Worm (Caenorhabditis elegans) whole organism, late embryonic: Measurements from ENCODE around the gene grd-6.

Experiments
- C08G9.2 ChIP-seq: sonication (generic microtip); optimal IDR thresholded peaks from 2 replicates; lab custom pipeline; 2016; ENCODE audit warnings: mild to moderate bottlenecking, missing genetic modification characterization, moderate library complexity, missing compliant biosample characterization
- C38D4.7 ChIP-seq: fragments of 200-800 bp; sonication (Bioruptor generic); optimal IDR thresholded peaks from 2 replicates; lab custom pipeline; 2018; ENCODE audit warnings: mild to moderate bottlenecking, missing genetic modification characterization, moderate library complexity, missing compliant biosample characterization
- K02D7.2 ChIP-seq: sonication (generic microtip); optimal IDR thresholded peaks from 2 replicates; lab custom pipeline; 2017; ENCODE audit warnings: mild to moderate bottlenecking, missing genetic modification characterization, missing compliant biosample characterization
- K09A11.1 ChIP-seq: sonication (generic microtip); optimal IDR thresholded peaks from 2 replicates; lab custom pipeline; 2017; ENCODE audit warnings: antibody characterized with exemption, mild to moderate bottlenecking, missing genetic modification characterization, missing compliant biosample characterization; ENCODE audit not compliant: insufficient read depth
- T23F11.4 ChIP-seq: fragments of 200-800 bp; sonication (Bioruptor generic); optimal IDR thresholded peaks from 2 replicates; lab custom pipeline; 2018; ENCODE audit warnings: mild to moderate bottlenecking, missing genetic modification characterization, missing compliant biosample characterization
- ceh-14 ChIP-seq: sonication (generic microtip); optimal IDR thresholded peaks from 2 replicates; lab custom pipeline; 2016; ENCODE audit warnings: missing genotype, missing genetic modification characterization, missing compliant biosample characterization
- ceh-18 ChIP-seq: sonication (generic microtip); optimal IDR thresholded peaks from 2 replicates; lab custom pipeline; 2016; ENCODE audit warnings: missing genetic modification characterization, missing compliant biosample characterization
- ceh-19 ChIP-seq: fragments of 200-800 bp; sonication (Bioruptor generic); optimal IDR thresholded peaks from 2 replicates; lab custom pipeline; 2018; ENCODE audit warnings: mild to moderate bottlenecking, missing genetic modification characterization, missing compliant biosample characterization
- ceh-2 ChIP-seq: sonication (generic microtip); optimal IDR thresholded peaks from 2 replicates; lab custom pipeline; 2016; ENCODE audit warnings: missing genotype, missing genetic modification characterization, missing compliant biosample characterization
- ceh-30 ChIP-seq: fragments of 150-350 bp; optimal IDR thresholded peaks from 2 replicates; lab custom pipeline; 2014; ENCODE audit warnings: missing biosample characterization, missing genetic modification characterization
- ceh-31 ChIP-seq: sonication (generic microtip); optimal IDR thresholded peaks from 2 replicates; lab custom pipeline; 2016; ENCODE audit warnings: missing genetic modification characterization, missing compliant biosample characterization
- ceh-48 ChIP-seq: sonication (generic microtip); optimal IDR thresholded peaks from 2 replicates; lab custom pipeline; 2016; ENCODE audit warnings: missing genetic modification characterization, inconsistent platforms, missing compliant biosample characterization
- dve-1 ChIP-seq: sonication (generic microtip); optimal IDR thresholded peaks from 2 replicates; lab custom pipeline; 2017; ENCODE audit warnings: antibody characterized with exemption, mild to moderate bottlenecking, missing genetic modification characterization, missing compliant biosample characterization
- elt-4 ChIP-seq: sonication (generic microtip); optimal IDR thresholded peaks from 2 replicates; lab custom pipeline; 2016; ENCODE audit warnings: missing genetic modification characterization, missing compliant biosample characterization
- fkh-6 ChIP-seq: sonication (generic microtip); optimal IDR thresholded peaks from 2 replicates; lab custom pipeline; 2016; ENCODE audit warnings: missing genetic modification characterization, missing compliant biosample characterization
- gmeb-2 ChIP-seq: sonication (generic microtip); optimal IDR thresholded peaks from 2 replicates; lab custom pipeline; 2016; ENCODE audit warnings: missing genetic modification characterization, inconsistent platforms, missing compliant biosample characterization
- lin-11 ChIP-seq: fragments of 200-800 bp; sonication (Bioruptor generic); optimal IDR thresholded peaks from 2 replicates; lab custom pipeline; 2018; ENCODE audit warnings: mild to moderate bottlenecking, missing genetic modification characterization, missing compliant biosample characterization
- mec-3 ChIP-seq: sonication (generic microtip); optimal IDR thresholded peaks from 2 replicates; lab custom pipeline; 2016; ENCODE audit warnings: borderline replicate concordance, missing genetic modification characterization, missing compliant biosample characterization
- npax-4 ChIP-seq: sonication (generic microtip); optimal IDR thresholded peaks from 2 replicates; lab custom pipeline; 2016; ENCODE audit warnings: missing genetic modification characterization, missing compliant biosample characterization
- pax-1 ChIP-seq: fragments of 150-350 bp; optimal IDR thresholded peaks from 2 replicates; lab custom pipeline; 2014; ENCODE audit warnings: missing biosample characterization, missing genetic modification characterization
- pha-4 ChIP-seq: fragments of 150-350 bp; optimal IDR thresholded peaks from 2 replicates; lab custom pipeline; 2018; ENCODE audit warnings: missing biosample characterization, missing genetic modification reagents, missing genetic modification characterization
- sdc-2 ChIP-seq: sonication (generic microtip); optimal IDR thresholded peaks from 2 replicates; lab custom pipeline; 2016; ENCODE audit warnings: missing genotype, missing genetic modification characterization, missing compliant biosample characterization
- sox-2 ChIP-seq: fragments of 200-800 bp; sonication (Bioruptor generic); IDR thresholded peaks from 2 replicates; pipeline ENCODE4 v1.3.6; 2022; ENCODE audit warnings: missing genetic modification reagents, missing genetic modification characterization, missing compliant biosample characterization
- syd-9 ChIP-seq: sonication (generic microtip); optimal IDR thresholded peaks from 2 replicates; lab custom pipeline; 2016; ENCODE audit warnings: mild to moderate bottlenecking, missing genetic modification characterization, moderate library complexity, missing compliant biosample characterization
- tbx-2 ChIP-seq: sonication (generic microtip); optimal IDR thresholded peaks from 2 replicates; lab custom pipeline; 2016; ENCODE audit warnings: missing genetic modification characterization, missing compliant biosample characterization
- tbx-7 ChIP-seq: sonication (generic microtip); optimal IDR thresholded peaks from 2 replicates; lab custom pipeline; 2016; ENCODE audit warnings: missing genotype, missing genetic modification characterization, missing compliant biosample characterization
- unc-3 ChIP-seq, 2 experiments: fragments of 200-800 bp in 1 of 2; sonication (Bioruptor generic) in 1 of 2; sonication (generic microtip) in 1 of 2; conservative IDR thresholded peaks in 1 of 2; optimal IDR thresholded peaks in 1 of 2; 2 replicates each; pipeline versions ENCODE4 v1.3.6 to Lab custom; 2016 to 2022; ENCODE audit warnings: missing compliant biosample characterization in 2 of 2, missing genetic modification characterization in 2 of 2, missing genetic modification reagents in 1 of 2
- unc-42 ChIP-seq: sonication (generic microtip); optimal IDR thresholded peaks from 2 replicates; lab custom pipeline; 2016; ENCODE audit warnings: missing genotype, missing genetic modification characterization, missing compliant biosample characterization
- zip-5 ChIP-seq: sonication (generic microtip); optimal IDR thresholded peaks from 2 replicates; lab custom pipeline; 2016; ENCODE audit warnings: missing genetic modification characterization, missing compliant biosample characterization

The grd-6 gene

ce11 chrV:9175218-9175837, 46.3 kb upstream of the grd-6 start, which contains the start of gene spas-1 (continued):
- TF ChIP-seq ceh-19 (GFP tag; lab: Kevin White, UChicago) (peak; percentile 53), zip-5 (tag; lab: Kevin White, UChicago) (peak; percentile 7), unc-3 (GFP tag; conservative IDR thresholded peaks at IDR 0.05; lab: Robert Waterston, UW) (no peak), unc-3 (tag; optimal IDR thresholded peaks at IDR 0.05; lab: Kevin White, UChicago) (peak; percentile 52), sdc-2 (tag; lab: Kevin White, UChicago) (peak; percentile 41), lin-11 (tag; lab: Kevin White, UChicago) (no peak), ceh-30 (tag; lab: Kevin White, UChicago) (peak; percentile 39), tbx-2 (tag; lab: Kevin White, UChicago) (peak; percentile 75), dve-1 (tag; lab: Kevin White, UChicago) (peak; percentile 51), syd-9 (tag; lab: Kevin White, UChicago) (peak; percentile 52), npax-4 (tag; lab: Kevin White, UChicago) (peak; percentile 10), T23F11.4 (GFP tag; lab: Kevin White, UChicago) (no peak), K09A11.1 (peak; percentile 34), C08G9.2 (peak; percentile 3), gmeb-2 (tag; lab: Kevin White, UChicago) (peak; percentile 35), ceh-14 (tag; lab: Kevin White, UChicago) (peak; percentile 55)
- TF ChIP-seq, all 69 proteins: peak for 30

ce11 chrV:9181669-9182250, 39.9 kb upstream of the grd-6 start, which contains the start of gene ptr-1:
Gene ptr-1, minus strand, starts transcription at chrV:9181719.
- TF ChIP-seq ceh-31 (tag; lab: Kevin White, UChicago) (no peak), C38D4.7 (no peak), ceh-48 (tag; lab: Kevin White, UChicago) (no peak), K02D7.2 (tag; lab: Kevin White, UChicago) (no peak), pha-4 (tag; lab: Kevin White, UChicago) (no peak), lin-11 (tag; lab: Kevin White, UChicago) (no peak), sdc-2 (tag; lab: Kevin White, UChicago) (no peak), ceh-14 (tag; lab: Kevin White, UChicago) (no peak), unc-3 (GFP tag; conservative IDR thresholded peaks at IDR 0.05; lab: Robert Waterston, UW) (no peak), unc-3 (tag; optimal IDR thresholded peaks at IDR 0.05; lab: Kevin White, UChicago) (no peak), tbx-7 (tag; lab: Kevin White, UChicago) (no peak), ceh-2 (tag; lab: Kevin White, UChicago) (no peak), dve-1 (tag; lab: Kevin White, UChicago) (no peak), npax-4 (tag; lab: Kevin White, UChicago) (no peak)
- TF ChIP-seq, all 69 proteins: peak for 0

- TF ChIP-seq unc-42 (tag; lab: Kevin White, UChicago) (peak; percentile 64), gmeb-2 (tag; lab: Kevin White, UChicago) (no peak)
These were observed 37.8 kb upstream of the grd-6 start for ce11 chrV:9183718-9184441.

ce11 chrV:9186028-9186427, 35.6 kb upstream of the grd-6 start:
- TF ChIP-seq syd-9 (tag; lab: Kevin White, UChicago), result no peak
- no peak for TF ChIP-seq tbx-7 (tag; lab: Kevin White, UChicago)
- TF ChIP-seq, all 69 proteins: peak for 0

- TF ChIP-seq npax-4 (tag; lab: Kevin White, UChicago) (no peak), sox-2 (GFP tag; lab: Robert Waterston, UW) (no peak), mec-3 (tag; lab: Kevin White, UChicago) (no peak), ceh-18 (no peak), pax-1 (tag; lab: Kevin White, UChicago) (no peak), fkh-6 (tag; lab: Kevin White, UChicago) (no peak), ceh-14 (tag; lab: Kevin White, UChicago) (no peak), ceh-2 (tag; lab: Kevin White, UChicago) (no peak), elt-4 (tag; lab: Kevin White, UChicago) (no peak)
These were observed 30.3 kb upstream of the grd-6 start, which contains the start of gene sphr-1 for ce11 chrV:9191406-9191805. Gene sphr-1, plus strand, starts transcription at chrV:9191610.
